Fruit fly (Drosophila melanogaster) whole organism, embryonic: ENCODE results near the gene CG5181.
A peak's percentile ranks its signal among the peaks of the same experiment; 100 is the strongest.

Source experiments
- CG10267 ChIP-seq: fragments of 200-800 bp; sonication (Bioruptor generic); optimal IDR thresholded peaks from 2 replicates; lab custom pipeline; 2018; ENCODE audit warnings: missing biosample characterization, mild to moderate bottlenecking, missing genetic modification characterization, moderate library complexity
- CG10543 ChIP-seq: fragments of 200-800 bp; sonication (Bioruptor generic); optimal IDR thresholded peaks from 3 replicates; lab custom pipeline; 2017; ENCODE audit warnings: missing biosample characterization, mild to moderate bottlenecking, missing genetic modification characterization, moderate library complexity
- CG11093 ChIP-seq: fragments of 200-800 bp; sonication (Bioruptor generic); IDR thresholded peaks from 3 replicates; pipeline ENCODE4 v1.3.6; 2022; ENCODE audit warnings: missing biosample characterization, missing genetic modification characterization
- CG11398 ChIP-seq: fragments of 200-800 bp; sonication (Bioruptor generic); optimal IDR thresholded peaks from 2 replicates; lab custom pipeline; 2016; ENCODE audit warnings: missing biosample characterization, missing genetic modification characterization
- CG12769 ChIP-seq: fragments of 200-800 bp; sonication (Bioruptor generic); optimal IDR thresholded peaks from 2 replicates; lab custom pipeline; 2019; ENCODE audit warnings: missing biosample characterization, mild to moderate bottlenecking, missing genetic modification characterization, moderate library complexity
- CG13894 ChIP-seq: fragments of 200-800 bp; sonication (Bioruptor generic); optimal IDR thresholded peaks from 3 replicates; lab custom pipeline; 2018; ENCODE audit warnings: missing biosample characterization, mild to moderate bottlenecking, missing genetic modification characterization, moderate library complexity
- CG15073 ChIP-seq: fragments of 200-800 bp; sonication (Bioruptor generic); optimal IDR thresholded peaks from 2 replicates; lab custom pipeline; 2016; ENCODE audit warnings: missing biosample characterization, missing genetic modification characterization
- CG15514 ChIP-seq: fragments of 200-800 bp; sonication (Bioruptor generic); optimal IDR thresholded peaks from 3 replicates; lab custom pipeline; 2017; ENCODE audit warnings: missing biosample characterization, missing genetic modification characterization, mild to moderate bottlenecking, moderate library complexity, missing genetic modification reagents
- CG1602 ChIP-seq: fragments of 200-800 bp; sonication (Bioruptor generic); optimal IDR thresholded peaks from 3 replicates; lab custom pipeline; 2016; ENCODE audit warnings: missing biosample characterization, missing genetic modification characterization
- CG16863 ChIP-seq: fragments of 200-800 bp; sonication (Bioruptor generic); optimal IDR thresholded peaks from 3 replicates; lab custom pipeline; 2016; ENCODE audit warnings: missing biosample characterization, missing genetic modification characterization
- CG1792 ChIP-seq: fragments of 200-800 bp; sonication (Bioruptor generic); optimal IDR thresholded peaks from 2 replicates; lab custom pipeline; 2016; ENCODE audit warnings: missing biosample characterization, missing genetic modification characterization
- CG33557 ChIP-seq: fragments of 200-800 bp; sonication (Bioruptor generic); optimal IDR thresholded peaks from 2 replicates; lab custom pipeline; 2019; ENCODE audit warnings: missing biosample characterization, mild to moderate bottlenecking, missing genetic modification characterization, moderate library complexity
- CG6683 ChIP-seq: fragments of 200-800 bp; sonication (Bioruptor generic); optimal IDR thresholded peaks from 2 replicates; lab custom pipeline; 2017; ENCODE audit warnings: missing biosample characterization, mild to moderate bottlenecking, missing genetic modification characterization, missing genetic modification reagents
- CG7556 ChIP-seq: fragments of 200-800 bp; sonication (Bioruptor generic); optimal IDR thresholded peaks from 2 replicates; lab custom pipeline; 2017; ENCODE audit warnings: missing biosample characterization, mild to moderate bottlenecking, missing genetic modification characterization
- CG7839 ChIP-seq: fragments of 200-800 bp; sonication (Bioruptor generic); optimal IDR thresholded peaks from 3 replicates; lab custom pipeline; 2018; ENCODE audit warnings: missing biosample characterization, mild to moderate bottlenecking, missing genetic modification characterization, moderate library complexity
- CG8281 ChIP-seq: fragments of 200-800 bp; sonication (Bioruptor generic); optimal IDR thresholded peaks from 2 replicates; lab custom pipeline; 2018; ENCODE audit warnings: missing biosample characterization, mild to moderate bottlenecking, missing genetic modification characterization, moderate library complexity
- CG8290 ChIP-seq, 3 experiments: fragments of 200-800 bp; sonication (Bioruptor generic); optimal IDR thresholded peaks; 2 replicates each; lab custom pipeline; 2016 to 2019; ENCODE audit warnings: missing biosample characterization in 3 of 3, missing genetic modification characterization in 3 of 3, mild to moderate bottlenecking in 2 of 3, moderate library complexity in 1 of 3
- CHES-1-like ChIP-seq: fragments of 200-800 bp; sonication (Bioruptor generic); optimal IDR thresholded peaks from 2 replicates; lab custom pipeline; 2016; ENCODE audit warnings: missing biosample characterization, missing genetic modification characterization
- Elba2 ChIP-seq: fragments of 200-800 bp; sonication (Bioruptor generic); optimal IDR thresholded peaks from 3 replicates; lab custom pipeline; 2016; ENCODE audit warnings: missing biosample characterization, missing genetic modification characterization
- Hmr ChIP-seq: fragments of 200-800 bp; sonication (Bioruptor generic); optimal IDR thresholded peaks from 3 replicates; lab custom pipeline; 2017; ENCODE audit warnings: mild to moderate bottlenecking, missing biosample characterization, missing genetic modification reagents, missing genetic modification characterization
- Hr3 ChIP-seq: fragments of 200-800 bp; sonication (Bioruptor generic); optimal IDR thresholded peaks from 3 replicates; lab custom pipeline; 2016; ENCODE audit warnings: missing biosample characterization, missing genetic modification characterization
- Med ChIP-seq: fragments of 200-800 bp; sonication (Bioruptor generic); peaks from one replicate; lab custom pipeline; 2016; ENCODE audit warnings: missing biosample characterization, missing genetic modification characterization, mild to moderate bottlenecking, inconsistent platforms, moderate library complexity
- Oaz ChIP-seq: fragments of 200-800 bp; sonication (Bioruptor generic); IDR thresholded peaks from 2 replicates; pipeline ENCODE4 v1.3.6; 2022; ENCODE audit warnings: missing biosample characterization, missing genetic modification characterization
- Ptx1 ChIP-seq: fragments of 200-800 bp; sonication (Bioruptor generic); IDR thresholded peaks from 2 replicates; pipeline ENCODE4 v1.3.6; 2022; ENCODE audit warnings: missing biosample characterization, missing genetic modification characterization
- Side ChIP-seq: fragments of 200-800 bp; sonication (Bioruptor generic); optimal IDR thresholded peaks from 2 replicates; lab custom pipeline; 2016; ENCODE audit warnings: missing biosample characterization, missing genetic modification characterization
- Sox102F ChIP-seq: fragments of 200-800 bp; sonication (Bioruptor generic); optimal IDR thresholded peaks from 2 replicates; lab custom pipeline; 2018; ENCODE audit warnings: missing biosample characterization, mild to moderate bottlenecking, missing genetic modification characterization, moderate library complexity
- Stat92E ChIP-seq, 3 experiments: fragments of >200 bp in 2 of 3; fragments of 200-800 bp in 1 of 3; sonication (Bioruptor generic) in 1 of 3; optimal IDR thresholded peaks; 2 replicates each; lab custom pipeline; 2017 to 2019; ENCODE audit warnings: missing biosample characterization in 3 of 3, missing genetic modification characterization in 3 of 3, mild to moderate bottlenecking in 1 of 3, moderate library complexity in 1 of 3
- Xbp1 ChIP-seq: fragments of 200-800 bp; sonication (Bioruptor generic); optimal IDR thresholded peaks from 3 replicates; lab custom pipeline; 2016; ENCODE audit warnings: missing biosample characterization, mild to moderate bottlenecking, missing genetic modification characterization
- bab2 ChIP-seq: fragments of 200-800 bp; sonication (Bioruptor generic); optimal IDR thresholded peaks from 2 replicates; lab custom pipeline; 2016; ENCODE audit warnings: missing biosample characterization, missing genetic modification characterization
- cad ChIP-seq: fragments of >200 bp; optimal IDR thresholded peaks from 2 replicates; lab custom pipeline; 2017; ENCODE audit warnings: missing biosample characterization, missing genetic modification characterization
- cg ChIP-seq: fragments of 200-800 bp; sonication (Bioruptor generic); optimal IDR thresholded peaks from 3 replicates; lab custom pipeline; 2019; ENCODE audit warnings: missing biosample characterization, mild to moderate bottlenecking, missing genetic modification characterization, moderate library complexity
- dmrt11E ChIP-seq: fragments of 200-800 bp; sonication (Bioruptor generic); optimal IDR thresholded peaks from 3 replicates; lab custom pipeline; 2018; ENCODE audit warnings: missing biosample characterization, mild to moderate bottlenecking, missing genetic modification characterization, moderate library complexity
- emc ChIP-seq: fragments of 200-800 bp; sonication (Bioruptor generic); optimal IDR thresholded peaks from 2 replicates; lab custom pipeline; 2016; ENCODE audit warnings: missing biosample characterization, missing genetic modification characterization
- exex ChIP-seq: fragments of 200-800 bp; sonication (Bioruptor generic); optimal IDR thresholded peaks from 4 replicates; lab custom pipeline; 2018; ENCODE audit warnings: missing biosample characterization, mild to moderate bottlenecking, missing genetic modification characterization, moderate library complexity
- fd102C ChIP-seq: fragments of 200-800 bp; sonication (Bioruptor generic); optimal IDR thresholded peaks from 2 replicates; lab custom pipeline; 2018; ENCODE audit warnings: missing biosample characterization, mild to moderate bottlenecking, missing genetic modification characterization, moderate library complexity
- grn ChIP-seq: fragments of 200-800 bp; sonication (Bioruptor generic); optimal IDR thresholded peaks from 3 replicates; lab custom pipeline; 2017; ENCODE audit warnings: missing biosample characterization, missing genetic modification characterization
- jumu ChIP-seq: fragments of 200-800 bp; sonication (Bioruptor generic); optimal IDR thresholded peaks from 3 replicates; lab custom pipeline; 2016; ENCODE audit warnings: missing biosample characterization, missing genetic modification characterization
- nerfin-1 ChIP-seq: fragments of 200-800 bp; sonication (Bioruptor generic); optimal IDR thresholded peaks from 3 replicates; lab custom pipeline; 2019; ENCODE audit warnings: missing biosample characterization, mild to moderate bottlenecking, missing genetic modification characterization, moderate library complexity
- pfk ChIP-seq: fragments of 200-800 bp; sonication (Bioruptor generic); optimal IDR thresholded peaks from 2 replicates; lab custom pipeline; 2018; ENCODE audit warnings: missing biosample characterization, mild to moderate bottlenecking, missing genetic modification characterization, moderate library complexity
- phol ChIP-seq: fragments of 200-800 bp; sonication (Bioruptor generic); optimal IDR thresholded peaks from 3 replicates; lab custom pipeline; 2018; ENCODE audit warnings: missing biosample characterization, mild to moderate bottlenecking, missing genetic modification characterization, moderate library complexity
- pita ChIP-seq: fragments of 200-800 bp; sonication (Bioruptor generic); optimal IDR thresholded peaks from 2 replicates; lab custom pipeline; 2017; ENCODE audit warnings: missing biosample characterization, mild to moderate bottlenecking, missing genetic modification characterization
- prd ChIP-seq, 3 experiments: fragments of >200 bp in 2 of 3; fragments of 200-800 bp in 1 of 3; sonication (Bioruptor generic) in 1 of 3; optimal IDR thresholded peaks in 2 of 3; IDR thresholded peaks in 1 of 3; 2 replicates in 2 of 3; 3 replicates in 1 of 3; pipeline versions ENCODE4 v1.3.6 to Lab custom; 2017 to 2022; ENCODE audit warnings: missing biosample characterization in 1 of 3, missing genetic modification characterization in 1 of 3
- ranshi ChIP-seq: fragments of 200-800 bp; sonication (Bioruptor generic); IDR thresholded peaks from 2 replicates; pipeline ENCODE4 v1.3.6; 2022; ENCODE audit warnings: missing biosample characterization, missing genetic modification characterization
- sd ChIP-seq: fragments of 200-800 bp; sonication (Bioruptor generic); optimal IDR thresholded peaks from 3 replicates; lab custom pipeline; 2018; ENCODE audit warnings: missing biosample characterization, mild to moderate bottlenecking, missing genetic modification characterization, moderate library complexity
- sens ChIP-seq: fragments of 200-800 bp; sonication (Bioruptor generic); peaks from one replicate; lab custom pipeline; 2016; ENCODE audit warnings: missing biosample characterization, missing genetic modification characterization
- stwl ChIP-seq: fragments of 200-800 bp; sonication (Bioruptor generic); optimal IDR thresholded peaks from 3 replicates; lab custom pipeline; 2018; ENCODE audit warnings: missing biosample characterization, mild to moderate bottlenecking, missing genetic modification characterization, moderate library complexity
- tap ChIP-seq: fragments of 200-800 bp; optimal IDR thresholded peaks from 3 replicates; lab custom pipeline; 2019; ENCODE audit warnings: missing biosample characterization, mild to moderate bottlenecking, missing genetic modification characterization, moderate library complexity
- wor ChIP-seq: fragments of 200-800 bp; sonication (Bioruptor generic); IDR thresholded peaks from 2 replicates; pipeline ENCODE4 v1.3.6; 2022; ENCODE audit warnings: missing biosample characterization, missing genetic modification characterization

CG5181 gene

DNA sequence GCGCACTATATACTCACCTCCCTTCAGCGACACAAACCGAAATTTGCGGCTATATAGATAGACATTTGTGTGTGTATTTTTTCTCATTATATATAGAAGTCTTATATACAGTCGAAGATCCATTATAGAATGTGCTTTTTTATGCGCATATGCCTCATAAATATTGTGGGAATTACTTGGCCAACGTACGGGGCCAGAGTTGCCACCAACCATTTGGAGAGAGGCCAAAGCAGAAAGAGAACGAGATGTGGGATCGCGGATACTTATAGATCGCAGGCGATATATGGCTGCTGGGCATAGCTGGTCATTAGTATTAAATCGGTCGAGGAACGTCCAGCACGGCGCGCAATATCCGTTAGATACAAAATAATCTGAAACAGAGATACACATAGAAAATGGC is 4.7 kb downstream of the CG5181 start, which contains the start of gene CG5177:
TSS of gene CG5177 (plus strand) at position 305 of the 400 bp plus-strand sequence.
- TF ChIP-seq CG16863 (no peak), CG6683 (GFP tag; lab: Kevin White, UChicago) (no peak), Stat92E (GFP tag; optimal IDR thresholded peaks at IDR 0.05; lab: Kevin White, UChicago) (no peak), fd102C (GFP tag; lab: Kevin White, UChicago) (no peak), CG8290 (GFP tag; optimal IDR thresholded peaks at IDR 0.05; lab: Kevin White, UChicago) (no peak), CG8290 (tag; optimal IDR thresholded peaks at IDR 0.05; lab: Kevin White, UChicago) (no peak), sens (GFP tag; lab: Kevin White, UChicago) (peak; percentile 52), ranshi (GFP tag; lab: Robert Waterston, UW) (no peak), bab2 (GFP tag; lab: Kevin White, UChicago) (no peak), CG12769 (tag; lab: Kevin White, UChicago) (peak; percentile 13), CG10543 (GFP tag; lab: Kevin White, UChicago) (peak; percentile 61), cg (GFP tag; lab: Kevin White, UChicago) (peak; percentile 20), CG11398 (GFP tag; lab: Kevin White, UChicago) (no peak), Med (GFP tag; lab: Kevin White, UChicago) (peak; percentile 41), sd (tag; lab: Kevin White, UChicago) (peak; percentile 79), Sox102F (GFP tag; lab: Kevin White, UChicago) (no peak), stwl (tag; lab: Kevin White, UChicago) (peak; percentile 27), CHES-1-like (GFP tag; lab: Kevin White, UChicago) (no peak), CG8281 (tag; lab: Kevin White, UChicago) (no peak), cad (GFP tag; lab: Kevin White, UChicago) (no peak), CG33557 (GFP tag; lab: Kevin White, UChicago) (no peak), CG7556 (GFP tag; lab: Kevin White, UChicago) (no peak), CG15073 (GFP tag; lab: Kevin White, UChicago) (no peak)
- TF ChIP-seq, all 482 proteins: peak for 7

DNA sequence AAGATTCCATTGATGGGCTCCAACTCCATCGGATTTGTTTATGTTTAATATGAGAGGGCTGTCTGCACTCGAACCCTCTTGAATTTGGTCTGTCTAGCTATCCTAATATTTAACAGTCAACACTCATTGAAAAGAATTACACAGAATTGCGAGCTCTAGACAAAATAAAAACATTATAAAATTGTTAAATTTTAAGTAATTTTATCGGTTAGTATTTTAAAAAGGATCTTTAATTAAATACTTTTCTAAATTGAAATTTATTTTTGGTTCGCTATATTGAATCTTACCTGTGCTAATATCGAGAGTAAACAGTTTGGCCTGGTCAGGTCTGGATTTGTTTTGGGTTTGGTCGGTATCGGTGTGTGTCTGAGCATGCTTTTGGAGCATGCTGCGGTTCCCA is 8.0 kb downstream of the CG5181 start:
- TF ChIP-seq Ptx1 (GFP tag; lab: Robert Waterston, UW) (peak; percentile 91), CG7839 (tag; lab: Kevin White, UChicago) (peak; percentile 87), Oaz (GFP tag; lab: Robert Waterston, UW) (peak; percentile 58), Hmr (GFP tag; lab: Kevin White, UChicago) (peak; percentile 62), CG15514 (GFP tag; lab: Kevin White, UChicago) (peak; percentile 29), exex (tag; lab: Kevin White, UChicago) (peak; percentile 28), Side (GFP tag; lab: Kevin White, UChicago) (no peak), CG11093 (peak; percentile 59; the same call in 2 of the 3 replicates), pita (GFP tag; lab: Kevin White, UChicago) (no peak), tap (tag; lab: Kevin White, UChicago) (peak; percentile 83), CG10267 (tag; lab: Kevin White, UChicago) (peak; percentile 66), dmrt11E (tag; lab: Kevin White, UChicago) (peak; percentile 67), nerfin-1 (tag; lab: Kevin White, UChicago) (peak; percentile 56), prd (optimal IDR thresholded peaks at IDR 0.05; lab: Kevin White, UChicago) (no peak), prd (GFP tag; IDR thresholded peaks at IDR 0.05; lab: Robert Waterston, UW) (peak; percentile 84), CG1602 (peak; percentile 45), emc (no peak), wor (GFP tag; lab: Robert Waterston, UW) (peak; percentile 61), CG1792 (no peak), phol (peak; percentile 65), Xbp1 (GFP tag; lab: Kevin White, UChicago) (peak; percentile 41), CG13894 (tag; lab: Kevin White, UChicago) (peak; percentile 73), Hr3 (GFP tag; lab: Kevin White, UChicago) (peak; percentile 25), Elba2 (GFP tag; lab: Kevin White, UChicago) (no peak), jumu (no peak), pfk (GFP tag; lab: Kevin White, UChicago) (no peak), grn (no peak)
